Fruit fly (Drosophila melanogaster) whole organism, adult: Measurements from ENCODE around the gene smp-30.

Experiments
- CG11617 ChIP-seq: fragments of 200-800 bp; sonication (Bioruptor generic); optimal IDR thresholded peaks from 2 replicates; lab custom pipeline; 2017; ENCODE audit warnings: mild to moderate bottlenecking, missing biosample characterization, missing genetic modification reagents, missing genetic modification characterization
- CG12768 ChIP-seq: fragments of 200-800 bp; sonication (Bioruptor generic); optimal IDR thresholded peaks from 2 replicates; lab custom pipeline; 2017; ENCODE audit warnings: missing biosample characterization, missing genetic modification characterization, mild to moderate bottlenecking, moderate library complexity, missing genetic modification reagents
- CG14711 ChIP-seq: fragments of 200-800 bp; sonication (Bioruptor generic); optimal IDR thresholded peaks from 2 replicates; lab custom pipeline; 2018; ENCODE audit warnings: missing biosample characterization, mild to moderate bottlenecking, missing genetic modification characterization, moderate library complexity
- CG1620 ChIP-seq: fragments of 200-800 bp; sonication (Bioruptor generic); optimal IDR thresholded peaks from 2 replicates; lab custom pipeline; 2016; ENCODE audit warnings: missing biosample characterization, missing genetic modification characterization
- CG33017 ChIP-seq: fragments of 200-800 bp; sonication (Bioruptor generic); optimal IDR thresholded peaks from 2 replicates; lab custom pipeline; 2018; ENCODE audit warnings: missing biosample characterization, mild to moderate bottlenecking, missing genetic modification characterization, moderate library complexity
- CG5204 ChIP-seq: fragments of 200-800 bp; sonication (Bioruptor generic); optimal IDR thresholded peaks from 2 replicates; lab custom pipeline; 2016; ENCODE audit warnings: missing biosample characterization, missing genetic modification characterization
- CG7045 ChIP-seq: fragments of 200-800 bp; sonication (Bioruptor generic); optimal IDR thresholded peaks from 2 replicates; lab custom pipeline; 2017; ENCODE audit warnings: missing biosample characterization, mild to moderate bottlenecking, missing genetic modification characterization
- CG7101 ChIP-seq: fragments of 200-800 bp; sonication (Bioruptor generic); optimal IDR thresholded peaks from 2 replicates; lab custom pipeline; 2018; ENCODE audit warnings: missing biosample characterization, mild to moderate bottlenecking, missing genetic modification characterization, moderate library complexity
- Clk ChIP-seq: fragments of 200-800 bp; sonication (Bioruptor generic); optimal IDR thresholded peaks from 2 replicates; lab custom pipeline; 2017; ENCODE audit warnings: missing biosample characterization, missing genetic modification characterization
- Crg-1 ChIP-seq: fragments of 200-800 bp; sonication (Bioruptor generic); optimal IDR thresholded peaks from 2 replicates; lab custom pipeline; 2016; ENCODE audit warnings: missing biosample characterization, missing genetic modification characterization
- Hr96 ChIP-seq: fragments of 200-800 bp; sonication (Bioruptor generic); optimal IDR thresholded peaks from 2 replicates; lab custom pipeline; 2016; ENCODE audit warnings: missing biosample characterization, missing genetic modification characterization
- Mnt ChIP-seq: fragments of 200-800 bp; sonication (Bioruptor generic); optimal IDR thresholded peaks from 2 replicates; lab custom pipeline; 2016; ENCODE audit warnings: missing biosample characterization, mild to moderate bottlenecking, missing genetic modification characterization
- bab1 ChIP-seq: fragments of 200-800 bp; sonication (Bioruptor generic); optimal IDR thresholded peaks from 3 replicates; lab custom pipeline; 2019; ENCODE audit warnings: missing biosample characterization, mild to moderate bottlenecking, missing genetic modification characterization, moderate library complexity
- cic ChIP-seq: fragments of 200-800 bp; sonication (Bioruptor generic); optimal IDR thresholded peaks from 2 replicates; lab custom pipeline; 2017; ENCODE audit warnings: missing biosample characterization, mild to moderate bottlenecking, missing genetic modification characterization, moderate library complexity
- cnc ChIP-seq, 2 experiments: fragments of >200 bp; optimal IDR thresholded peaks; 2 replicates each; lab custom pipeline; 2017
- kay ChIP-seq: fragments of 200-800 bp; sonication (Bioruptor generic); peaks from one replicate; lab custom pipeline; 2016; ENCODE audit warnings: missing biosample characterization, missing genetic modification characterization, borderline replicate concordance
- ovo ChIP-seq: fragments of 200-800 bp; sonication (Bioruptor generic); optimal IDR thresholded peaks from 2 replicates; lab custom pipeline; 2016; ENCODE audit warnings: missing biosample characterization, missing genetic modification characterization
- pad ChIP-seq: fragments of 200-800 bp; sonication (Bioruptor generic); optimal IDR thresholded peaks from 3 replicates; lab custom pipeline; 2017; ENCODE audit warnings: missing biosample characterization, missing genetic modification characterization, mild to moderate bottlenecking, moderate library complexity, missing genetic modification reagents
- tj ChIP-seq: fragments of 200-800 bp; sonication (Bioruptor generic); optimal IDR thresholded peaks from 3 replicates; lab custom pipeline; 2017; ENCODE audit warnings: missing biosample characterization, mild to moderate bottlenecking, missing genetic modification characterization, moderate library complexity
- toe ChIP-seq: fragments of 200-800 bp; sonication (Bioruptor generic); optimal IDR thresholded peaks from 2 replicates; lab custom pipeline; 2016; ENCODE audit warnings: missing biosample characterization, missing genetic modification characterization

The smp-30 gene

dm6 chr3R:14710673-14711072 lies 40.4 kb downstream of the smp-30 start:
- TF ChIP-seq tj: no peak
- TF ChIP-seq cnc (optimal IDR thresholded peaks at IDR 0.05; lab: Kevin White, UChicago): no peak
- no peak for TF ChIP-seq CG5204 (GFP tag; lab: Kevin White, UChicago)
- no peak for TF ChIP-seq CG11617 (GFP tag; lab: Kevin White, UChicago)
- peak; percentile 32 for TF ChIP-seq kay (GFP tag; lab: Kevin White, UChicago)
- no peak for TF ChIP-seq cic (GFP tag; lab: Kevin White, UChicago)

- TF ChIP-seq cnc (optimal IDR thresholded peaks at IDR 0.05; lab: Kevin White, UChicago): no peak
- no peak for TF ChIP-seq CG33017 (tag; lab: Kevin White, UChicago)
- no peak for TF ChIP-seq bab1 (GFP tag; lab: Kevin White, UChicago)
- TF ChIP-seq CG12768 (GFP tag; lab: Kevin White, UChicago): no peak
- no peak for TF ChIP-seq cic (GFP tag; lab: Kevin White, UChicago)
- TF ChIP-seq tj: no peak
- TF ChIP-seq CG14711 (tag; lab: Kevin White, UChicago): no peak
- no peak for TF ChIP-seq CG1620 (GFP tag; lab: Kevin White, UChicago)
- TF ChIP-seq Clk (GFP tag; lab: Kevin White, UChicago): no peak
- no peak for TF ChIP-seq pad
- TF ChIP-seq Hr96 (GFP tag; lab: Kevin White, UChicago): no peak
- TF ChIP-seq toe: no peak
These were observed 41.5 kb downstream of the smp-30 start for dm6 chr3R:14709480-14709984.

dm6 chr3R:14708948-14709385 lies 42.1 kb downstream of the smp-30 start:
- no peak for TF ChIP-seq cnc (optimal IDR thresholded peaks at IDR 0.05; lab: Kevin White, UChicago)
- TF ChIP-seq kay (GFP tag; lab: Kevin White, UChicago): peak; percentile 82
- TF ChIP-seq CG12768 (GFP tag; lab: Kevin White, UChicago): peak; percentile 11
- TF ChIP-seq CG7101: peak; percentile 23
- TF ChIP-seq CG7045 (GFP tag; lab: Kevin White, UChicago): no peak
- no peak for TF ChIP-seq Hr96 (GFP tag; lab: Kevin White, UChicago)
- no peak for TF ChIP-seq Mnt (GFP tag; lab: Kevin White, UChicago)
- TF ChIP-seq cic (GFP tag; lab: Kevin White, UChicago): peak; percentile 87

dm6 chr3R:14707703-14708643 lies 43.1 kb downstream of the smp-30 start:
- TF ChIP-seq pad (no peak), CG7101 (no peak), CG7045 (GFP tag; lab: Kevin White, UChicago) (no peak), bab1 (GFP tag; lab: Kevin White, UChicago) (no peak), CG5204 (GFP tag; lab: Kevin White, UChicago) (no peak), kay (GFP tag; lab: Kevin White, UChicago) (no peak), ovo (GFP tag; lab: Kevin White, UChicago) (no peak), CG1620 (GFP tag; lab: Kevin White, UChicago) (no peak), tj (no peak), Clk (GFP tag; lab: Kevin White, UChicago) (no peak), toe (no peak), cic (GFP tag; lab: Kevin White, UChicago) (no peak), CG33017 (tag; lab: Kevin White, UChicago) (no peak), Hr96 (GFP tag; lab: Kevin White, UChicago) (no peak), Mnt (GFP tag; lab: Kevin White, UChicago) (no peak)

dm6 chr3R:14706860-14707259 lies 44.2 kb downstream of the smp-30 start:
- TF ChIP-seq tj: peak; percentile 2
- peak; percentile 4 for TF ChIP-seq bab1 (GFP tag; lab: Kevin White, UChicago)
- TF ChIP-seq Hr96 (GFP tag; lab: Kevin White, UChicago): no peak

dm6 chr3R:14706354-14706753 lies 44.7 kb downstream of the smp-30 start:
- TF ChIP-seq kay (GFP tag; lab: Kevin White, UChicago) (peak; percentile 23), CG12768 (GFP tag; lab: Kevin White, UChicago) (no peak)

- no peak for TF ChIP-seq Crg-1 (GFP tag; lab: Kevin White, UChicago)
- TF ChIP-seq CG12768 (GFP tag; lab: Kevin White, UChicago): peak; percentile 33
These were observed 45.8 kb downstream of the smp-30 start for dm6 chr3R:14705270-14705669.
